Worm (Caenorhabditis elegans): Measurements from ENCODE around the gene scrm-8.
"Not testable (repeated sequence)": the region's sequence is repeated elsewhere in the genome, so short reads cannot be mapped to it uniquely, and the experiment has no call there.

DNA sequence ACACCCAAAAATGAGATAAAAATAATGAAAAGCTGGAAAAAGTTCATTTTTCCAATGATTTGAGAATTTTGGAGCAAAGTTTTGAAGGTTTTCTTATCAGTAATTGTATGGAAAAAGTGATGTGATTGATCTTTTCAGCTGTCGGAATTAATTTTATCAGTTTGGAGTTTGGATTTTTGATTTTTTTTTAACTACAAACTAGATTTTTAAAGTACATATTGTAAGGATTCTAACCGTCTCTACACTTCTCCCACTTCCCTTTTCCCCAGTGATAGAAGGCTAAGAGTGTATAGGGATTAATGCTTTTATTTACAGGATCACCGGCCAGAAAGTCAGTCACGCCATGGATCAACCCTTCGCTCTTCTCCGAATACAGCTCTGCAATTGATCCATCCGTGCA, 38.8 kb upstream of the scrm-8 start, which contains the start of gene F49F1.7:
- TF ChIP-seq mdl-1, nhr-21, lsy-2, dmd-4 (tag; optimal IDR thresholded peaks at IDR 0.05): not testable (repeated sequence)

All from whole organism, L2 larva.